Worm (Caenorhabditis elegans) whole organism, L2 larva: Measurements from ENCODE around the gene pdcd-2.

ENCODE experiments used
- C34F6.9 ChIP-seq: fragments of 150-350 bp; optimal IDR thresholded peaks from 2 replicates; lab custom pipeline; 2014; ENCODE audit warnings: missing biosample characterization, missing genetic modification characterization
- F13H6.1 ChIP-seq: sonication (generic microtip); optimal IDR thresholded peaks from 2 replicates; lab custom pipeline; 2016; ENCODE audit warnings: missing genetic modification characterization, missing compliant biosample characterization
- aly-2 ChIP-seq: fragments of 150-350 bp; optimal IDR thresholded peaks from 2 replicates; lab custom pipeline; 2014; ENCODE audit warnings: missing biosample characterization, missing genetic modification characterization
- ama-1 ChIP-seq: fragments of 150-350 bp; optimal IDR thresholded peaks from 2 replicates; lab custom pipeline; 2018; ENCODE audit warnings: inconsistent platforms
- blmp-1 ChIP-seq: sonication (generic microtip); optimal IDR thresholded peaks from 2 replicates; lab custom pipeline; 2017; ENCODE audit warnings: missing genetic modification characterization, mild to moderate bottlenecking, missing compliant biosample characterization, antibody characterized with exemption, moderate library complexity; ENCODE audit not compliant: insufficient read depth
- ceh-16 ChIP-seq: fragments of 150-350 bp; optimal IDR thresholded peaks from 2 replicates; lab custom pipeline; 2014; ENCODE audit warnings: missing biosample characterization, missing genetic modification characterization
- ceh-82 ChIP-seq: fragments of 150-350 bp; optimal IDR thresholded peaks from 2 replicates; lab custom pipeline; 2014; ENCODE audit warnings: missing biosample characterization, missing genetic modification characterization
- dmd-4 ChIP-seq: sonication (generic microtip); optimal IDR thresholded peaks from 2 replicates; lab custom pipeline; 2017; ENCODE audit warnings: missing biosample characterization, missing genetic modification characterization
- egl-27 ChIP-seq: sonication (generic microtip); optimal IDR thresholded peaks from 3 replicates; lab custom pipeline; 2017; ENCODE audit warnings: missing biosample characterization, missing genetic modification reagents, missing genetic modification characterization
- elt-1 ChIP-seq: fragments of 150-350 bp; optimal IDR thresholded peaks from 2 replicates; lab custom pipeline; 2014; ENCODE audit warnings: missing biosample characterization, missing genetic modification characterization
- elt-3 ChIP-seq: sonication (generic microtip); optimal IDR thresholded peaks from 2 replicates; lab custom pipeline; 2017; ENCODE audit warnings: missing biosample characterization, missing genetic modification characterization
- fos-1 ChIP-seq: fragments of 150-350 bp; optimal IDR thresholded peaks from 2 replicates; lab custom pipeline; 2014; ENCODE audit warnings: missing biosample characterization, missing genetic modification characterization
- lin-13 ChIP-seq: fragments of 150-350 bp; optimal IDR thresholded peaks from 2 replicates; lab custom pipeline; 2014; ENCODE audit warnings: missing biosample characterization, missing genetic modification reagents, missing genetic modification characterization
- mbf-1 ChIP-seq: sonication (generic microtip); optimal IDR thresholded peaks from 2 replicates; lab custom pipeline; 2017; ENCODE audit warnings: missing biosample characterization, missing genetic modification characterization
- nhr-10 ChIP-seq: sonication (generic microtip); optimal IDR thresholded peaks from 2 replicates; lab custom pipeline; 2017; ENCODE audit warnings: missing biosample characterization, missing genetic modification characterization
- nhr-129 ChIP-seq: fragments of 150-350 bp; optimal IDR thresholded peaks from 2 replicates; lab custom pipeline; 2014; ENCODE audit warnings: missing biosample characterization, missing genetic modification characterization
- nhr-237 ChIP-seq: fragments of 150-350 bp; optimal IDR thresholded peaks from 2 replicates; lab custom pipeline; 2014; ENCODE audit warnings: missing biosample characterization, missing genetic modification characterization
- nhr-25 ChIP-seq: fragments of 150-350 bp; sonication (generic microtip); optimal IDR thresholded peaks from 3 replicates; lab custom pipeline; 2014; ENCODE audit warnings: missing biosample characterization, missing genetic modification characterization
- nhr-6 ChIP-seq: fragments of 150-350 bp; optimal IDR thresholded peaks from 2 replicates; lab custom pipeline; 2014; ENCODE audit warnings: missing biosample characterization, missing genetic modification characterization
- nhr-77 ChIP-seq: fragments of 150-350 bp; optimal IDR thresholded peaks from 2 replicates; lab custom pipeline; 2014; ENCODE audit warnings: missing biosample characterization, missing genetic modification characterization
- peb-1 ChIP-seq: fragments of 150-350 bp; optimal IDR thresholded peaks from 2 replicates; lab custom pipeline; 2014; ENCODE audit warnings: missing biosample characterization, missing genetic modification characterization
- sem-4 ChIP-seq: fragments of 150-350 bp; optimal IDR thresholded peaks from 2 replicates; lab custom pipeline; 2014; ENCODE audit warnings: missing biosample characterization, missing genetic modification reagents, missing genetic modification characterization
- skn-1 ChIP-seq: sonication (generic microtip); optimal IDR thresholded peaks from 2 replicates; lab custom pipeline; 2017; ENCODE audit warnings: missing biosample characterization, missing genetic modification characterization
- sma-9 ChIP-seq, 2 experiments: fragments of 150-350 bp in 1 of 2; sonication (generic microtip) in 1 of 2; optimal IDR thresholded peaks; 2 replicates each; lab custom pipeline; 2014 to 2016; ENCODE audit warnings: missing genetic modification characterization in 2 of 2, mild to moderate bottlenecking in 1 of 2, missing biosample characterization in 1 of 2, missing compliant biosample characterization in 1 of 2, missing genetic modification reagents in 1 of 2, moderate library complexity in 1 of 2
- snpc-4 ChIP-seq: fragments of 150-350 bp; optimal IDR thresholded peaks from 2 replicates; lab custom pipeline; 2014; ENCODE audit warnings: missing biosample characterization, missing genetic modification characterization
- unc-39 ChIP-seq: fragments of 150-350 bp; optimal IDR thresholded peaks from 2 replicates; lab custom pipeline; 2014; ENCODE audit warnings: missing biosample characterization, missing genetic modification characterization
- unc-55 ChIP-seq: fragments of 150-350 bp; sonication (generic microtip); optimal IDR thresholded peaks from 3 replicates; lab custom pipeline; 2014; ENCODE audit warnings: missing biosample characterization, missing genetic modification reagents, missing genetic modification characterization
- zag-1 ChIP-seq: fragments of 150-350 bp; optimal IDR thresholded peaks from 2 replicates; lab custom pipeline; 2014; ENCODE audit warnings: missing biosample characterization, missing genetic modification characterization
- ztf-11 ChIP-seq: sonication (generic microtip); optimal IDR thresholded peaks from 2 replicates; lab custom pipeline; 2017; ENCODE audit warnings: missing biosample characterization, missing genetic modification characterization
- ztf-4 ChIP-seq: fragments of 150-350 bp; optimal IDR thresholded peaks from 2 replicates; lab custom pipeline; 2014; ENCODE audit warnings: missing biosample characterization, missing genetic modification characterization

The pdcd-2 gene

ce11 chrIII:4412108-4413009 is 5.5 kb downstream of the pdcd-2 start (continued):
- TF ChIP-seq dmd-4 (tag; lab: Kevin White, UChicago) (no peak), elt-3 (no peak), nhr-6 (tag; lab: Kevin White, UChicago) (no peak), peb-1 (no peak), fos-1 (tag; lab: Kevin White, UChicago) (peak; percentile 18)

- TF ChIP-seq dmd-4 (tag; lab: Kevin White, UChicago): no peak
- TF ChIP-seq nhr-10 (tag; lab: Kevin White, UChicago): no peak
These were observed 9.6 kb downstream of the pdcd-2 start, which contains the start of gene gpch-1 for ce11 chrIII:4408251-4408650. Gene gpch-1, plus strand, starts transcription at chrIII:4408551.

- TF ChIP-seq elt-1: no peak
- no peak for TF ChIP-seq sem-4 (tag; lab: Kevin White, UChicago)
- TF ChIP-seq zag-1 (tag; lab: Kevin White, UChicago): no peak
- TF ChIP-seq blmp-1 (tag; lab: Kevin White, UChicago): no peak
- no peak for TF ChIP-seq nhr-10 (tag; lab: Kevin White, UChicago)
- TF ChIP-seq snpc-4 (tag; lab: Kevin White, UChicago): no peak
- no peak for TF ChIP-seq skn-1
- no peak for TF ChIP-seq mbf-1
- TF ChIP-seq aly-2 (tag; lab: Kevin White, UChicago): no peak
- no peak for TF ChIP-seq nhr-237 (tag; lab: Kevin White, UChicago)
- no peak for TF ChIP-seq sma-9 (GFP tag; optimal IDR thresholded peaks at IDR 0.05; lab: Kevin White, UChicago)
- TF ChIP-seq sma-9 (tag; optimal IDR thresholded peaks at IDR 0.05; lab: Kevin White, UChicago): no peak
- TF ChIP-seq ztf-4 (tag; lab: Kevin White, UChicago): no peak
- TF ChIP-seq F13H6.1 (tag; lab: Kevin White, UChicago): no peak
- no peak for TF ChIP-seq nhr-77
- no peak for TF ChIP-seq peb-1
These were observed 10.7 kb downstream of the pdcd-2 start, which contains the start of gene prdx-3 for ce11 chrIII:4407144-4407543. Gene prdx-3, plus strand, starts transcription at chrIII:4407444.

ce11 chrIII:4405986-4406385 is 11.9 kb downstream of the pdcd-2 start, which contains the start of gene rnp-4:
Gene rnp-4, plus strand, starts transcription at chrIII:4406286.
- TF ChIP-seq ztf-11 (tag; lab: Kevin White, UChicago): no peak
- no peak for TF ChIP-seq nhr-10 (tag; lab: Kevin White, UChicago)
- TF ChIP-seq aly-2 (tag; lab: Kevin White, UChicago): no peak
- no peak for TF ChIP-seq unc-39
- no peak for TF ChIP-seq lin-13 (GFP tag; lab: Kevin White, UChicago)
- no peak for TF ChIP-seq nhr-6 (tag; lab: Kevin White, UChicago)
- no peak for TF ChIP-seq ceh-82 (tag; lab: Kevin White, UChicago)
- TF ChIP-seq egl-27: no peak
- no peak for TF ChIP-seq skn-1
- no peak for TF ChIP-seq elt-1
- TF ChIP-seq zag-1 (tag; lab: Kevin White, UChicago): no peak
- TF ChIP-seq snpc-4 (tag; lab: Kevin White, UChicago): no peak
- no peak for TF ChIP-seq nhr-237 (tag; lab: Kevin White, UChicago)
- no peak for TF ChIP-seq F13H6.1 (tag; lab: Kevin White, UChicago)
- TF ChIP-seq ceh-16 (tag; lab: Kevin White, UChicago): no peak
- TF ChIP-seq dmd-4 (tag; lab: Kevin White, UChicago): no peak
- TF ChIP-seq ama-1 (lab: Kevin White, UChicago): no peak

- TF ChIP-seq unc-39 (no peak), fos-1 (tag; lab: Kevin White, UChicago) (peak; percentile 0), nhr-129 (peak; percentile 42), unc-55 (peak; percentile 56), lin-13 (GFP tag; lab: Kevin White, UChicago) (no peak), peb-1 (no peak), snpc-4 (tag; lab: Kevin White, UChicago) (peak; percentile 33), C34F6.9 (tag; lab: Kevin White, UChicago) (peak; percentile 62), nhr-25 (tag; lab: Kevin White, UChicago) (peak; percentile 13)
These were observed 13.5 kb downstream of the pdcd-2 start, which contains the start of the genes R07E5.17 and snfc-5 for ce11 chrIII:4404339-4404836. Gene R07E5.17, minus strand, starts transcription at chrIII:4404436. Gene snfc-5, plus strand, starts transcription at chrIII:4404786.
